Worm (Caenorhabditis elegans): ENCODE measurements around the gene srh-213.
A peak's percentile ranks its signal among the peaks of the same experiment; 100 is the strongest.
"Not testable (repeated sequence)": the region's sequence is repeated elsewhere in the genome, so short reads cannot be mapped to it uniquely, and the experiment has no call there.

srh-213 gene

ce11 chrV:3594936-3595335 is at the start of gene srh-213:
srh-213 (minus strand) TSS chrV:3595036.
- TF ChIP-seq dao-5 (tag; optimal IDR thresholded peaks at IDR 0.05): no peak
- no peak for TF ChIP-seq him-1 (tag; optimal IDR thresholded peaks at IDR 0.05)
- TF ChIP-seq W03F9.2 (tag; optimal IDR thresholded peaks at IDR 0.05): no peak

- TF ChIP-seq dao-5 (tag; optimal IDR thresholded peaks at IDR 0.05) (no peak), him-1 (tag; optimal IDR thresholded peaks at IDR 0.05) (no peak), W03F9.2 (tag; optimal IDR thresholded peaks at IDR 0.05) (no peak)
These were observed 49.4 kb upstream of the srh-213 start, which contains the start of gene F59B1.8 for ce11 chrV:3644193-3644693. F59B1.8 (minus strand) TSS chrV:3644243.

- TF ChIP-seq W03F9.2 (tag; optimal IDR thresholded peaks at IDR 0.05): no peak
- no peak for TF ChIP-seq him-1 (tag; optimal IDR thresholded peaks at IDR 0.05)
- no peak for TF ChIP-seq dao-5 (tag; optimal IDR thresholded peaks at IDR 0.05)
These were observed 45.0 kb upstream of the srh-213 start for ce11 chrV:3639873-3640272.

ce11 chrV:3637086-3637485 is 42.2 kb upstream of the srh-213 start, which contains the start of gene srx-41:
srx-41 (minus strand) TSS chrV:3637186.
- TF ChIP-seq W03F9.2 (tag; optimal IDR thresholded peaks at IDR 0.05) (no peak), him-1 (tag; optimal IDR thresholded peaks at IDR 0.05) (no peak), dao-5 (tag; optimal IDR thresholded peaks at IDR 0.05) (no peak)

- peak; percentile 10 for TF ChIP-seq dao-5 (tag; optimal IDR thresholded peaks at IDR 0.05)
- no peak for TF ChIP-seq him-1 (tag; optimal IDR thresholded peaks at IDR 0.05)
These were observed 39.6 kb upstream of the srh-213 start for ce11 chrV:3634293-3635016.

- no peak for TF ChIP-seq W03F9.2 (tag; optimal IDR thresholded peaks at IDR 0.05)
- no peak for TF ChIP-seq dao-5 (tag; optimal IDR thresholded peaks at IDR 0.05)
- no peak for TF ChIP-seq him-1 (tag; optimal IDR thresholded peaks at IDR 0.05)
These were observed 38.2 kb upstream of the srh-213 start, which contains the start of gene F59B1.2 for ce11 chrV:3633041-3633440. F59B1.2 (plus strand) TSS chrV:3633341.

- TF ChIP-seq him-1 (tag; optimal IDR thresholded peaks at IDR 0.05): no peak
- TF ChIP-seq dao-5 (tag; optimal IDR thresholded peaks at IDR 0.05): no peak
These were observed 37.6 kb upstream of the srh-213 start for ce11 chrV:3632249-3633030.

- TF ChIP-seq dao-5 (tag; optimal IDR thresholded peaks at IDR 0.05): no peak
- TF ChIP-seq W03F9.2 (tag; optimal IDR thresholded peaks at IDR 0.05): no peak
- TF ChIP-seq him-1 (tag; optimal IDR thresholded peaks at IDR 0.05): no peak
These were observed 36.8 kb upstream of the srh-213 start, which contains the start of gene F59B1.6 for ce11 chrV:3631591-3631990. F59B1.6 (minus strand) TSS chrV:3631691.

- no peak for TF ChIP-seq him-1 (tag; optimal IDR thresholded peaks at IDR 0.05)
- no peak for TF ChIP-seq dao-5 (tag; optimal IDR thresholded peaks at IDR 0.05)
- TF ChIP-seq W03F9.2 (tag; optimal IDR thresholded peaks at IDR 0.05): no peak
These were observed 32.1 kb upstream of the srh-213 start, which contains the start of gene F59B1.4 for ce11 chrV:3626944-3627343. F59B1.4 (minus strand) TSS chrV:3627044.

- not testable (repeated sequence) for TF ChIP-seq dao-5, him-1, W03F9.2 (tag; optimal IDR thresholded peaks at IDR 0.05)
These were observed 25.8 kb upstream of the srh-213 start, which contains the start of gene srx-93 for ce11 chrV:3620608-3621007. srx-93 (minus strand) TSS chrV:3620708.

- TF ChIP-seq him-1 (tag; optimal IDR thresholded peaks at IDR 0.05) (no peak), W03F9.2 (tag; optimal IDR thresholded peaks at IDR 0.05) (no peak), dao-5 (tag; optimal IDR thresholded peaks at IDR 0.05) (no peak)
These were observed 22.0 kb upstream of the srh-213 start for ce11 chrV:3616844-3617243.

ce11 chrV:3614397-3614796 is 19.6 kb upstream of the srh-213 start, which contains the start of gene T22F3.11:
T22F3.11 (minus strand) TSS chrV:3614553.
- TF ChIP-seq dao-5 (tag; optimal IDR thresholded peaks at IDR 0.05): no peak

ce11 chrV:3613042-3613441 is 18.2 kb upstream of the srh-213 start:
- TF ChIP-seq W03F9.2 (tag; optimal IDR thresholded peaks at IDR 0.05) (no peak), him-1 (tag; optimal IDR thresholded peaks at IDR 0.05) (no peak), dao-5 (tag; optimal IDR thresholded peaks at IDR 0.05) (no peak)

ce11 chrV:3611654-3612053 is 16.8 kb upstream of the srh-213 start, which contains the start of gene T22F3.10:
T22F3.10 (minus strand) TSS chrV:3611754.
- TF ChIP-seq him-1 (tag; optimal IDR thresholded peaks at IDR 0.05) (no peak), dao-5 (tag; optimal IDR thresholded peaks at IDR 0.05) (no peak), W03F9.2 (tag; optimal IDR thresholded peaks at IDR 0.05) (no peak)
